Fruit fly (Drosophila melanogaster) whole organism, embryonic: ENCODE results near the gene CG33796.
A peak's percentile ranks its signal among the peaks of the same experiment; 100 is the strongest.

ENCODE experiments used
- CG10366 ChIP-seq: fragments of 200-800 bp; sonication (Bioruptor generic); IDR thresholded peaks from 2 replicates; pipeline ENCODE4 v1.3.6; 2022; ENCODE audit warnings: missing biosample characterization, missing genetic modification characterization
- CG10565 ChIP-seq: fragments of 200-800 bp; sonication (Bioruptor generic); optimal IDR thresholded peaks from 3 replicates; lab custom pipeline; 2016; ENCODE audit warnings: missing biosample characterization, mild to moderate bottlenecking, missing genetic modification characterization
- CG11504 ChIP-seq: fragments of 200-800 bp; sonication (Bioruptor generic); optimal IDR thresholded peaks from 3 replicates; lab custom pipeline; 2019; ENCODE audit warnings: missing biosample characterization, mild to moderate bottlenecking, missing genetic modification characterization, moderate library complexity
- CG11696 ChIP-seq: fragments of 200-800 bp; sonication (Bioruptor generic); IDR thresholded peaks from 2 replicates; pipeline ENCODE4 v1.3.6; 2022; ENCODE audit warnings: missing biosample characterization, missing genetic modification characterization
- CG12942 ChIP-seq: fragments of 200-800 bp; sonication (Bioruptor generic); optimal IDR thresholded peaks from 3 replicates; lab custom pipeline; 2016; ENCODE audit warnings: missing biosample characterization, missing genetic modification characterization
- CG13287 ChIP-seq: fragments of 200-800 bp; sonication (Bioruptor generic); IDR thresholded peaks from 2 replicates; pipeline ENCODE4 v1.3.6; 2022; ENCODE audit warnings: missing biosample characterization, missing genetic modification characterization; ENCODE audit not compliant: partially characterized antibody
- CG14667 ChIP-seq: fragments of 200-800 bp; sonication (Bioruptor generic); IDR thresholded peaks from 2 replicates; pipeline ENCODE4 v1.3.6; 2022; ENCODE audit warnings: missing biosample characterization, missing genetic modification characterization
- CG15696 ChIP-seq: fragments of 200-800 bp; sonication (Bioruptor generic); optimal IDR thresholded peaks from 2 replicates; lab custom pipeline; 2019; ENCODE audit warnings: missing biosample characterization, mild to moderate bottlenecking, missing genetic modification characterization, moderate library complexity
- CG2129 ChIP-seq: fragments of 200-800 bp; sonication (Bioruptor generic); IDR thresholded peaks from 2 replicates; pipeline ENCODE4 v1.3.6; 2022; ENCODE audit warnings: missing biosample characterization, missing genetic modification characterization; ENCODE audit not compliant: partially characterized antibody
- CG30020 ChIP-seq: fragments of 200-800 bp; optimal IDR thresholded peaks from 2 replicates; lab custom pipeline; 2019; ENCODE audit warnings: missing biosample characterization, mild to moderate bottlenecking, missing genetic modification characterization, moderate library complexity
- CG30431 ChIP-seq: fragments of 200-800 bp; sonication (Bioruptor generic); optimal IDR thresholded peaks from 2 replicates; lab custom pipeline; 2017; ENCODE audit warnings: missing biosample characterization, missing genetic modification characterization
- CG3065 ChIP-seq: fragments of 200-800 bp; sonication (Bioruptor generic); optimal IDR thresholded peaks from 2 replicates; lab custom pipeline; 2016; ENCODE audit warnings: missing biosample characterization, missing genetic modification characterization
- CG34224 ChIP-seq: fragments of 200-800 bp; sonication (Bioruptor generic); IDR thresholded peaks from 3 replicates; pipeline ENCODE4 v1.3.6; 2022; ENCODE audit warnings: missing biosample characterization, missing genetic modification characterization; ENCODE audit not compliant: partially characterized antibody
- CG3995 ChIP-seq: fragments of 200-800 bp; sonication (Bioruptor generic); optimal IDR thresholded peaks from 3 replicates; lab custom pipeline; 2016; ENCODE audit warnings: missing biosample characterization, missing genetic modification characterization
- CG42726 ChIP-seq: fragments of 200-800 bp; sonication (Bioruptor generic); IDR thresholded peaks from 2 replicates; pipeline ENCODE4 v1.3.6; 2022; ENCODE audit warnings: missing biosample characterization, missing genetic modification characterization; ENCODE audit not compliant: partially characterized antibody
- CG4707 ChIP-seq: fragments of 200-800 bp; sonication (Bioruptor generic); optimal IDR thresholded peaks from 2 replicates; lab custom pipeline; 2018; ENCODE audit warnings: missing biosample characterization, mild to moderate bottlenecking, missing genetic modification characterization, moderate library complexity
- CG6654 ChIP-seq: fragments of 200-800 bp; sonication (Bioruptor generic); optimal IDR thresholded peaks from 2 replicates; lab custom pipeline; 2017; ENCODE audit warnings: missing biosample characterization, mild to moderate bottlenecking, missing genetic modification characterization
- CG8089 ChIP-seq: fragments of 200-800 bp; sonication (Bioruptor generic); optimal IDR thresholded peaks from 3 replicates; lab custom pipeline; 2016; ENCODE audit warnings: missing biosample characterization, missing genetic modification characterization
- CG8924 ChIP-seq: fragments of 200-800 bp; optimal IDR thresholded peaks from 3 replicates; lab custom pipeline; 2019; ENCODE audit warnings: missing biosample characterization, mild to moderate bottlenecking, missing genetic modification characterization, moderate library complexity
- CrebB ChIP-seq: fragments of 200-800 bp; sonication (Bioruptor generic); optimal IDR thresholded peaks from 3 replicates; lab custom pipeline; 2018; ENCODE audit warnings: missing biosample characterization, mild to moderate bottlenecking, missing genetic modification characterization
- Dbx ChIP-seq: fragments of 200-800 bp; sonication (Bioruptor generic); IDR thresholded peaks from 3 replicates; pipeline ENCODE4 v1.3.6; 2022; ENCODE audit warnings: missing biosample characterization, missing genetic modification characterization
- Doc2 ChIP-seq: fragments of 200-800 bp; sonication (Bioruptor generic); IDR thresholded peaks from 2 replicates; pipeline ENCODE4 v1.3.6; 2022; ENCODE audit warnings: missing biosample characterization, missing genetic modification characterization
- HLH54F ChIP-seq: fragments of 200-800 bp; sonication (Bioruptor generic); optimal IDR thresholded peaks from 3 replicates; lab custom pipeline; 2016; ENCODE audit warnings: missing biosample characterization, missing genetic modification characterization
- Hey ChIP-seq: fragments of 200-800 bp; sonication (Bioruptor generic); optimal IDR thresholded peaks from 3 replicates; lab custom pipeline; 2018; ENCODE audit warnings: missing biosample characterization, mild to moderate bottlenecking, missing genetic modification characterization
- Nf-YC ChIP-seq: fragments of 200-800 bp; optimal IDR thresholded peaks from 3 replicates; lab custom pipeline; 2019; ENCODE audit warnings: missing biosample characterization, mild to moderate bottlenecking, missing genetic modification characterization, moderate library complexity
- Ravus ChIP-seq: fragments of 200-800 bp; sonication (Bioruptor generic); IDR thresholded peaks from 2 replicates; pipeline ENCODE4 v1.3.6; 2022; ENCODE audit warnings: missing biosample characterization, missing genetic modification characterization
- Ssrp ChIP-seq: fragments of 200-800 bp; sonication (Bioruptor generic); optimal IDR thresholded peaks from 2 replicates; lab custom pipeline; 2018; ENCODE audit warnings: missing biosample characterization, mild to moderate bottlenecking, missing genetic modification characterization, moderate library complexity
- Usf ChIP-seq: fragments of 200-800 bp; sonication (Bioruptor generic); optimal IDR thresholded peaks from 2 replicates; lab custom pipeline; 2017; ENCODE audit warnings: missing genotype, missing biosample characterization, missing genetic modification characterization
- ab ChIP-seq: fragments of 200-800 bp; sonication (Bioruptor generic); optimal IDR thresholded peaks from 2 replicates; lab custom pipeline; 2016; ENCODE audit warnings: missing biosample characterization, missing genetic modification characterization
- al ChIP-seq: fragments of 200-800 bp; sonication (Bioruptor generic); IDR thresholded peaks from 2 replicates; pipeline ENCODE4 v1.3.6; 2022; ENCODE audit warnings: missing biosample characterization, missing genetic modification characterization
- ash1 ChIP-seq: fragments of 200-800 bp; sonication (Bioruptor generic); optimal IDR thresholded peaks from 2 replicates; lab custom pipeline; 2018; ENCODE audit warnings: missing biosample characterization, mild to moderate bottlenecking, missing genetic modification characterization
- corto ChIP-seq: fragments of 200-800 bp; sonication (Bioruptor generic); optimal IDR thresholded peaks from 2 replicates; lab custom pipeline; 2016; ENCODE audit warnings: missing biosample characterization, mild to moderate bottlenecking, missing genetic modification characterization, moderate library complexity
- crc ChIP-seq: fragments of 200-800 bp; sonication (Bioruptor generic); optimal IDR thresholded peaks from 2 replicates; lab custom pipeline; 2016; ENCODE audit warnings: missing biosample characterization, missing genetic modification characterization
- crol ChIP-seq: fragments of 200-800 bp; sonication (Bioruptor generic); IDR thresholded peaks from 2 replicates; pipeline ENCODE4 v1.3.6; 2022; ENCODE audit warnings: missing biosample characterization, missing genetic modification characterization
- cwo ChIP-seq: fragments of 200-800 bp; sonication (Bioruptor generic); optimal IDR thresholded peaks from 3 replicates; lab custom pipeline; 2017; ENCODE audit warnings: missing biosample characterization, missing genetic modification characterization, mild to moderate bottlenecking, moderate library complexity, missing genetic modification reagents
- dm ChIP-seq: fragments of 200-800 bp; sonication (Bioruptor generic); optimal IDR thresholded peaks from 3 replicates; lab custom pipeline; 2016; ENCODE audit warnings: missing biosample characterization, missing genetic modification characterization
- dpn ChIP-seq, 2 experiments: fragments of 200-800 bp; sonication (Bioruptor generic); optimal IDR thresholded peaks; 3 replicates each; lab custom pipeline; 2016; ENCODE audit warnings: missing biosample characterization in 2 of 2, missing genetic modification characterization in 2 of 2
- emc ChIP-seq: fragments of 200-800 bp; sonication (Bioruptor generic); optimal IDR thresholded peaks from 2 replicates; lab custom pipeline; 2016; ENCODE audit warnings: missing biosample characterization, missing genetic modification characterization
- fu2 ChIP-seq: fragments of 200-800 bp; sonication (Bioruptor generic); optimal IDR thresholded peaks from 2 replicates; lab custom pipeline; 2016; ENCODE audit warnings: missing biosample characterization, missing genetic modification characterization
- gce ChIP-seq: fragments of 200-800 bp; sonication (Bioruptor generic); IDR thresholded peaks from 3 replicates; pipeline ENCODE4 v1.3.6; 2022; ENCODE audit warnings: missing biosample characterization, missing genetic modification characterization
- ham ChIP-seq: fragments of 200-800 bp; sonication (Bioruptor generic); IDR thresholded peaks from 2 replicates; pipeline ENCODE4 v1.3.6; 2022; ENCODE audit warnings: missing biosample characterization, missing genetic modification characterization
- lov ChIP-seq, 2 experiments: fragments of 200-800 bp in 1 of 2; fragments of >200 bp in 1 of 2; sonication (Bioruptor generic) in 1 of 2; IDR thresholded peaks in 1 of 2; optimal IDR thresholded peaks in 1 of 2; 2 replicates in 1 of 2; 3 replicates in 1 of 2; pipeline versions ENCODE4 v1.3.6 to Lab custom; 2017 to 2022; ENCODE audit warnings: missing biosample characterization in 1 of 2, missing genetic modification characterization in 1 of 2
- maf-S ChIP-seq: fragments of 200-800 bp; sonication (Bioruptor generic); optimal IDR thresholded peaks from 2 replicates; lab custom pipeline; 2016; ENCODE audit warnings: missing biosample characterization, missing genetic modification characterization
- sna ChIP-seq: fragments of 200-800 bp; sonication (Bioruptor generic); IDR thresholded peaks from 2 replicates; pipeline ENCODE4 v1.3.6; 2022; ENCODE audit warnings: missing biosample characterization, missing genetic modification characterization; ENCODE audit not compliant: partially characterized antibody
- sqz ChIP-seq: fragments of 200-800 bp; sonication (Bioruptor generic); optimal IDR thresholded peaks from 3 replicates; lab custom pipeline; 2018; ENCODE audit warnings: missing biosample characterization, mild to moderate bottlenecking, missing genetic modification characterization
- stwl ChIP-seq: fragments of 200-800 bp; sonication (Bioruptor generic); optimal IDR thresholded peaks from 3 replicates; lab custom pipeline; 2018; ENCODE audit warnings: missing biosample characterization, mild to moderate bottlenecking, missing genetic modification characterization, moderate library complexity
- tgo ChIP-seq: fragments of 200-800 bp; sonication (Bioruptor generic); IDR thresholded peaks from 3 replicates; pipeline ENCODE4 v1.3.6; 2022; ENCODE audit warnings: missing biosample characterization, missing genetic modification characterization
- trh ChIP-seq: fragments of 200-800 bp; sonication (Bioruptor generic); optimal IDR thresholded peaks from 2 replicates; lab custom pipeline; 2016; ENCODE audit warnings: missing biosample characterization, missing genetic modification characterization
- zen2 ChIP-seq: fragments of 200-800 bp; sonication (Bioruptor generic); IDR thresholded peaks from 3 replicates; pipeline ENCODE4 v1.3.6; 2022; ENCODE audit warnings: missing biosample characterization, missing genetic modification characterization; ENCODE audit not compliant: partially characterized antibody

The CG33796 gene

dm6 chr3L:16164150-16165039, 5.5 kb downstream of the CG33796 start, which contains the start of gene CG5151 (continued):
- TF ChIP-seq Ssrp (tag; lab: Kevin White, UChicago) = no peak
- no peak for TF ChIP-seq CG10565 (GFP tag; lab: Kevin White, UChicago)
- TF ChIP-seq CG6654 (GFP tag; lab: Kevin White, UChicago) = no peak
- no peak for TF ChIP-seq CG10366 (GFP tag; lab: Robert Waterston, UW)
- no peak for TF ChIP-seq crc
- no peak for TF ChIP-seq CG3995 (GFP tag; lab: Kevin White, UChicago)
- TF ChIP-seq CG11504 (tag; lab: Kevin White, UChicago) = no peak
- no peak for TF ChIP-seq Hey (tag; lab: Kevin White, UChicago)
- peak; percentile 46 for TF ChIP-seq CG13287 (GFP tag; lab: Robert Waterston, UW)
- peak; percentile 53 for TF ChIP-seq cwo (GFP tag; lab: Kevin White, UChicago)
- peak; percentile 54; the same call in 2 of the 3 replicates for TF ChIP-seq zen2 (GFP tag; lab: Robert Waterston, UW)
- TF ChIP-seq dpn (GFP tag; optimal IDR thresholded peaks at IDR 0.05; lab: Kevin White, UChicago) = no peak
- TF ChIP-seq CG8924 = peak; percentile 40
- no peak for TF ChIP-seq emc
- no peak for TF ChIP-seq trh (GFP tag; lab: Kevin White, UChicago)
- TF ChIP-seq al (GFP tag; lab: Robert Waterston, UW) = no peak
- TF ChIP-seq maf-S (GFP tag; lab: Kevin White, UChicago) = no peak
- no peak for TF ChIP-seq CG12942
- TF ChIP-seq CG34224 = peak; percentile 35
- no peak for TF ChIP-seq Ravus
- TF ChIP-seq CG15696 (tag; lab: Kevin White, UChicago) = no peak
- TF ChIP-seq sna (GFP tag; lab: Robert Waterston, UW) = peak; percentile 74
- TF ChIP-seq lov (optimal IDR thresholded peaks at IDR 0.05; lab: Kevin White, UChicago) = no peak
- TF ChIP-seq lov (GFP tag; IDR thresholded peaks at IDR 0.05; lab: Robert Waterston, UW) = no peak
- no peak for TF ChIP-seq CG30431
- no peak for TF ChIP-seq ham (GFP tag; lab: Robert Waterston, UW)
- TF ChIP-seq dm = no peak
- no peak for TF ChIP-seq CG30020 (tag; lab: Kevin White, UChicago)
- TF ChIP-seq CrebB = no peak
- no peak for TF ChIP-seq CG3065
- TF ChIP-seq Usf (GFP tag; lab: Kevin White, UChicago) = no peak
- no peak for TF ChIP-seq tgo (GFP tag; lab: Robert Waterston, UW)
- TF ChIP-seq ash1 (GFP tag; lab: Kevin White, UChicago) = no peak
- TF ChIP-seq CG42726 (GFP tag; lab: Robert Waterston, UW) = peak; percentile 38; the same call in 1 of the 2 replicates
- TF ChIP-seq gce (GFP tag; lab: Robert Waterston, UW) = no peak
- no peak for TF ChIP-seq HLH54F (GFP tag; lab: Kevin White, UChicago)
- peak; percentile 45 for TF ChIP-seq CG4707 (GFP tag; lab: Kevin White, UChicago)
- no peak for TF ChIP-seq CG11696 (GFP tag; lab: Robert Waterston, UW)
- TF ChIP-seq fu2 (GFP tag; lab: Kevin White, UChicago) = no peak
- TF ChIP-seq CG2129 (GFP tag; lab: Robert Waterston, UW) = no peak
- peak; percentile 36 for TF ChIP-seq corto (GFP tag; lab: Kevin White, UChicago)
- TF ChIP-seq CG8089 (GFP tag; lab: Kevin White, UChicago) = no peak
- TF ChIP-seq Nf-YC = peak; percentile 21
- peak; percentile 28; the same call in 1 of the 3 replicates for TF ChIP-seq Dbx (GFP tag; lab: Robert Waterston, UW)
- TF ChIP-seq ab (GFP tag; lab: Kevin White, UChicago) = no peak
- peak; percentile 4 for TF ChIP-seq sqz (GFP tag; lab: Kevin White, UChicago)
- no peak for TF ChIP-seq Doc2 (GFP tag; lab: Robert Waterston, UW)
- TF ChIP-seq stwl = no peak
- no peak for TF ChIP-seq CG14667 (GFP tag; lab: Robert Waterston, UW)
- TF ChIP-seq crol (GFP tag; lab: Robert Waterston, UW) = no peak
